Worm (Caenorhabditis elegans): Measurements from ENCODE around the gene egl-43.

DNA sequence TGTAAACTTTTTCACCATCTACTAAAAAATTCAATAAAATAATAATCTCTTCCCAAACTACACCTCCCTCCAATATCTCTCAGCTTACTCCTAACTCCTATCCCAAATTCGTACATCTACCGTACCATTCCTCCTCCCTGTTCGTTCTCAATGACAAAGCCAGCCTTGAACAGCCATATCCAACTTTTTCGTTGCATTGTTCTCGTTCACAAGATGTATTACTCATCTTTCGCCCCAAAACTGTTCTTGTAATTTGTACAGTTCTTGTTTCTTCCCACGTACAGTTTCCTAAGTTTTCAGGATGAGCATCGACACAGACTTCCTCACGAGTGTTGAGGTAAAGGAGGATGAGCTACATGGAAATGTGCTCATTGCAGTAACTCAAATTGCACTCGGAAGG is at the start of gene egl-43:
- TF ChIP-seq pha-4 (tag; optimal IDR thresholded peaks at IDR 0.05) (no peak), mes-4 (tag; optimal IDR thresholded peaks at IDR 0.05) (no peak), atf-7 (tag; optimal IDR thresholded peaks at IDR 0.05) (no peak), F23B12.7 (tag; optimal IDR thresholded peaks at IDR 0.05; ENCODE audit: insufficient read depth) (no peak), tbp1 (GFP tag; optimal IDR thresholded peaks at IDR 0.05) (no peak), nfya-1 (tag; optimal IDR thresholded peaks at IDR 0.05; ENCODE audit: borderline replicate concordance, insufficient read depth) (no peak), pbrm-1 (GFP tag; IDR thresholded peaks at IDR 0.05) (no peak), Y53G8AR.9 (GFP tag; conservative IDR thresholded peaks at IDR 0.05) (no peak), sea-2 (GFP tag; IDR thresholded peaks at IDR 0.05) (no peak), ztf-22 (GFP tag; optimal IDR thresholded peaks at IDR 0.05) (no peak)
